Worm (Caenorhabditis elegans) whole organism, L4 larva: ENCODE results near the gene F41C6.6.

Experiments
- aly-2 ChIP-seq: sonication (generic microtip); optimal IDR thresholded peaks from 2 replicates; lab custom pipeline; 2018; ENCODE audit warnings: missing biosample characterization, missing genetic modification characterization
- ceh-82 ChIP-seq: sonication (generic microtip); optimal IDR thresholded peaks from 2 replicates; lab custom pipeline; 2017; ENCODE audit warnings: missing biosample characterization, missing genetic modification characterization
- dve-1 ChIP-seq: sonication (generic microtip); optimal IDR thresholded peaks from 2 replicates; lab custom pipeline; 2017; ENCODE audit warnings: antibody characterized with exemption, mild to moderate bottlenecking, missing genetic modification characterization, missing compliant biosample characterization; ENCODE audit not compliant: insufficient read depth
- fos-1 ChIP-seq: fragments of 150-350 bp; optimal IDR thresholded peaks from 2 replicates; lab custom pipeline; 2014; ENCODE audit warnings: missing biosample characterization, missing genetic modification characterization
- lir-3 ChIP-seq: sonication (generic microtip); optimal IDR thresholded peaks from 2 replicates; lab custom pipeline; 2016; ENCODE audit warnings: mild to moderate bottlenecking, missing genetic modification characterization, missing compliant biosample characterization
- pha-4 ChIP-seq, 2 experiments: fragments of 150-350 bp in 1 of 2; fragments of 200-800 bp in 1 of 2; sonication (Bioruptor generic) in 1 of 2; IDR thresholded peaks in 1 of 2; optimal IDR thresholded peaks in 1 of 2; 2 replicates each; pipeline versions ENCODE4 v1.3.6 to Lab custom; 2014 to 2022; ENCODE audit warnings: missing genetic modification characterization in 2 of 2, missing genetic modification reagents in 2 of 2, missing biosample characterization in 1 of 2, missing compliant biosample characterization in 1 of 2
- spr-1 ChIP-seq: sonication (generic microtip); optimal IDR thresholded peaks from 2 replicates; lab custom pipeline; 2016; ENCODE audit warnings: mild to moderate bottlenecking, missing genetic modification characterization, missing compliant biosample characterization

DNA sequence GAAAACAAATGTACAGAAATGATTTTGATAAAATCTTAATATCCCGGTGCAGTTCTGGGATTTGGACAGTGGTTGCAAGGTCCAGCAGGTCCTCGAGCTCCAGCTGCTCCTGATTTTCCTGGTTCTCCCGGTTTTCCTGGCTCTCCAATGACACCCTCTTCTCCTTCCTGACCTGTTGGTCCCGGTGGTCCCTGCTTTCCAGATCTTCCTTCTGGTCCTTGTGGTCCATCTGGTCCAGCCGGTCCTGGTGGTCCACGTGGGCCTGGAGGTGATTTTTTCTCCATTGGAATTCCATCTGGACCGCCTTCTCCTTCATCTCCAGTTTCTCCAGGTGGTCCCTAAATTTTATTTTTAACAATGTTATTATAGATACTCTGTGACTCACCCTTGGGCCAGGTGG lies 6.4 kb downstream of the F41C6.6 start:
- TF ChIP-seq fos-1 (no peak), spr-1 (tag; lab: Kevin White, UChicago) (no peak), dve-1 (tag; lab: Kevin White, UChicago) (no peak), pha-4 (GFP tag; IDR thresholded peaks at IDR 0.05; lab: Robert Waterston, UW) (no peak), pha-4 (tag; optimal IDR thresholded peaks at IDR 0.05; lab: Kevin White, UChicago) (no peak), lir-3 (tag; lab: Kevin White, UChicago) (no peak), ceh-82 (tag; lab: Kevin White, UChicago) (no peak), aly-2 (tag; lab: Kevin White, UChicago) (no peak)
